Worm (Caenorhabditis elegans): ENCODE measurements around the gene C15H11.11.

The C15H11.11 gene

DNA sequence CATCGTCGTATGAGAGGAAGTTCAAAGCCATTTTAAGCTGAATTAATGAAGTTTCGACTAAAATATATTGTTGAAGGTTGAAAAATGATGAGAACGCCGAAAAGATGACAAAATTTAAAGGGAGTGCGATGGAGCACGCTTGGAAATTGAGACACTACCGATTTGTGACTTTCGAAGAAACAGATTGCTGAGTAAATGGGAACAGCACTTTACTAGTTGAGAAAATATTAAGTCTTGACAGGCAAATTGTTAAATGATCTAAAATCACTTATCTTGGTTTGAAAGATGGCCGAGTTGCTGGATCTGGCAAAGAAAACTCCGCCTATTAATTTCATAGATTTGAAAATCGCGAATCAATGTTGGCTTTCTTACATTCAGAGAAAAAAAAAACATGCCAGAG, 8.0 kb downstream of the C15H11.11 start, which contains the start of gene rpoa-12 (continued):
- TF ChIP-seq lin-11 (tag; optimal IDR thresholded peaks at IDR 0.05) (no peak), hlh-6 (tag; optimal IDR thresholded peaks at IDR 0.05) (no peak), ceh-34 (tag; optimal IDR thresholded peaks at IDR 0.05) (peak; percentile 49), fax-1 (tag; optimal IDR thresholded peaks at IDR 0.05) (peak; percentile 15), tbx-2 (tag; optimal IDR thresholded peaks at IDR 0.05) (peak; percentile 76), fkh-6 (tag; optimal IDR thresholded peaks at IDR 0.05) (no peak), tbx-7 (tag; optimal IDR thresholded peaks at IDR 0.05) (peak; percentile 69), hlh-8 (tag; optimal IDR thresholded peaks at IDR 0.05) (peak; percentile 18), ceh-31 (tag; optimal IDR thresholded peaks at IDR 0.05) (peak; percentile 86), pqm-1 (tag; optimal IDR thresholded peaks at IDR 0.05) (peak; percentile 21), ceh-14 (tag; optimal IDR thresholded peaks at IDR 0.05) (peak; percentile 22), ceh-24 (tag; optimal IDR thresholded peaks at IDR 0.05) (no peak), rnt-1 (tag; optimal IDR thresholded peaks at IDR 0.05) (peak; percentile 19), ets-4 (tag; optimal IDR thresholded peaks at IDR 0.05) (peak; percentile 24), unc-42 (tag; optimal IDR thresholded peaks at IDR 0.05) (peak; percentile 49), sdc-2 (tag; optimal IDR thresholded peaks at IDR 0.05) (no peak), elt-4 (tag; optimal IDR thresholded peaks at IDR 0.05) (no peak), ceh-19 (GFP tag; optimal IDR thresholded peaks at IDR 0.05) (no peak), sox-4 (tag; optimal IDR thresholded peaks at IDR 0.05) (no peak), unc-86 (tag; optimal IDR thresholded peaks at IDR 0.05) (no peak), dve-1 (tag; optimal IDR thresholded peaks at IDR 0.05) (no peak), dmd-4 (tag; optimal IDR thresholded peaks at IDR 0.05; ENCODE audit: borderline replicate concordance) (peak; percentile 5), ceh-22 (tag; optimal IDR thresholded peaks at IDR 0.05) (no peak), zip-5 (tag; optimal IDR thresholded peaks at IDR 0.05) (peak; percentile 54), ceh-18 (tag; optimal IDR thresholded peaks at IDR 0.05) (peak; percentile 16), Y22D7AL.16 (tag; optimal IDR thresholded peaks at IDR 0.05) (no peak)

DNA sequence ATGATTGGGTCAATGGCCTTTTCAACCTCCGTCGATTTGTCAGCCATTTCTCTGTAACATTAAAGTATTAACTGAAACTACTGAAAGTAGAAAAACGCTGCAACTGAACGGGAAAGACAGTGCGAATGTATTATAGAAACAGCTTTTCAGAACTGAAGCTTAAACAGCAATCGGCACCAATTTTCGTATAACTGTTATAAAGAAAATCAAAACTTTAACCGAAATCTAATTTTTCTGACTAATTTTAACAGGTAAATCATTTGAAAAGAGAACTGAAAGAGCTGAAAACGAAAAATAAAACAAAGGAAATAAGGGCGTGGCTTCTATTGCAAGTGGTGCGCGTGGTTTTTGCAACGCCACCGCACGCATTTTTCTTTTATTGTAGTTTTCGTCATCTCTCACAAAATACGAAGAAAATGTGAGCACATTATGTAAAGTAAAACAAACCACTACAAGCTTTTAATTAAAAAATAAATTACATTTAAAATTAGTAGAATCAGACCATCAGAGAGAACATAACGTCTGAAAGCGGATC, 9.7 kb downstream of the C15H11.11 start, which contains the start of gene rrsr-1:
Gene rrsr-1 (minus strand): TSS at position 51 of the 535 bp plus-strand sequence.
- TF ChIP-seq elt-2 (tag; optimal IDR thresholded peaks at IDR 0.05) (peak; percentile 6), ceh-34 (tag; optimal IDR thresholded peaks at IDR 0.05) (peak; percentile 15), tbx-2 (tag; optimal IDR thresholded peaks at IDR 0.05) (peak; percentile 36), ahr-1 (tag; optimal IDR thresholded peaks at IDR 0.05) (no peak), unc-86 (tag; optimal IDR thresholded peaks at IDR 0.05) (peak; percentile 10), unc-55 (GFP tag; optimal IDR thresholded peaks at IDR 0.05) (no peak), C38D4.7 (GFP tag; optimal IDR thresholded peaks at IDR 0.05) (no peak), ceh-14 (tag; optimal IDR thresholded peaks at IDR 0.05) (peak; percentile 66), K09A11.1 (tag; optimal IDR thresholded peaks at IDR 0.05; ENCODE audit: insufficient read depth) (peak; percentile 26), elt-4 (tag; optimal IDR thresholded peaks at IDR 0.05) (no peak), ceh-31 (tag; optimal IDR thresholded peaks at IDR 0.05) (peak; percentile 25), zip-5 (tag; optimal IDR thresholded peaks at IDR 0.05) (peak; percentile 13), nfya-1 (tag; optimal IDR thresholded peaks at IDR 0.05) (peak; percentile 44), ref-2 (tag; optimal IDR thresholded peaks at IDR 0.05) (no peak)

DNA sequence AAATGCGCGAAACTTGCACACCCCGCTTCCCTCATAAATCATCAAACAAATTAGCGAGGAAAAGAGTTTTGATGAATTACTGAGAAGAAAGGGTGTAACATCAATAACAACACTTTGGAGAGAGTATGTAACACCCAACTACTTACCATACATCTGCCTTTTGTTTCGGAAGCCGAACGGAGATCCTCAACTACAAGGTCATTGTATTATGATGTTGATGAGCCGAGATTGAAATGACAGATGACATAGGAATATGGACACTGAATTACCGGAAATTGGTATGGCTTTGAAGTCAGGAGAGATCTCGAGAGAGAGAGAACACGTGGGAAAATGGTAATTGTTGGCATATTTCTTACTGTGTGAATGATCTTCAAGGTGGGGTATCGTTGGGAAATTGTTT, 10.7 kb downstream of the C15H11.11 start:
- TF ChIP-seq T23F11.4 (GFP tag; optimal IDR thresholded peaks at IDR 0.05) (no peak), sox-2 (GFP tag; IDR thresholded peaks at IDR 0.05) (peak; percentile 26), ceh-6 (GFP tag; optimal IDR thresholded peaks at IDR 0.05) (no peak)

All from whole organism, late embryonic.